Fruit fly (Drosophila melanogaster): ENCODE data around the gene rux.
A peak's percentile ranks its signal among the peaks of the same experiment; 100 is the strongest.

DNA sequence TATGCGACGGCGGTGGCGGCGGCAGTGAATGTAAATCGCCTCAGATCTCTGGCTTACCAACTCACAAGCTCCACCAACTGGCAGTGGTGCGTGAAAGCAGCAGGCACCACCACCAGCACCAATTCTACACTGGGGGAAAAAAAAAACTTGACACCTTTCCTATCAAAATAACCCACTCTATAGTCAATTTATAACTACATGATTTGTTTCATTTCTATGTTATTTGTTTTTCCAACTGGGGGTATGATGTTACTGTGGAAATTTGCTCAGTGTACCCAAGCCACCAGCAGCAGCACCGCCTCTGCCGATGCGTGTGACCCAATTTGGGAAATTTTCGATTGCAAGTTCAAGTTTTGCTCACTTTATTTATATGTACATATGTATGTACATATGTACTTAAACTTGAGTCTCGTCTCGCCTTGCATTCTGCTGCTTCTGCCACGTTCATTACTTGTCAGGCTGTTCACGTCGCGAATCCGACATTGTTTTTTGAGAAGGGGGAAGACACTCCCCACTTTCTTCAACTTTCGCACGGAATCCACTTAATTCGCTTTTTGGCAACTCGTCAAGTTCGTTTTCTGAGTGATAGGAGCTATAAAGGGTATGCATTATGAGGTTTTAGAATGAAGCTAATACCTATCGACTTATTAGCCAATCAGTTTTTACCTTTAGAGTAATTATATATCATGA is 21.7 kb upstream of the rux start:
- TF ChIP-seq vfl (GFP tag; optimal IDR thresholded peaks at IDR 0.05) (no peak), CG7372 (GFP tag; IDR thresholded peaks at IDR 0.05) (no peak), CG12155 (GFP tag; optimal IDR thresholded peaks at IDR 0.05) (no peak), tgo (GFP tag; IDR thresholded peaks at IDR 0.05) (0 out of 3 replicates have a peak, but pooled peaks have one; percentile 16), C15 (GFP tag; IDR thresholded peaks at IDR 0.05) (no peak), CkIIα-i1 (GFP tag; IDR thresholded peaks at IDR 0.05) (no peak), CG30431 (GFP tag; optimal IDR thresholded peaks at IDR 0.05) (no peak)

Data from whole organism, embryonic.